In the genomic region with DNA sequence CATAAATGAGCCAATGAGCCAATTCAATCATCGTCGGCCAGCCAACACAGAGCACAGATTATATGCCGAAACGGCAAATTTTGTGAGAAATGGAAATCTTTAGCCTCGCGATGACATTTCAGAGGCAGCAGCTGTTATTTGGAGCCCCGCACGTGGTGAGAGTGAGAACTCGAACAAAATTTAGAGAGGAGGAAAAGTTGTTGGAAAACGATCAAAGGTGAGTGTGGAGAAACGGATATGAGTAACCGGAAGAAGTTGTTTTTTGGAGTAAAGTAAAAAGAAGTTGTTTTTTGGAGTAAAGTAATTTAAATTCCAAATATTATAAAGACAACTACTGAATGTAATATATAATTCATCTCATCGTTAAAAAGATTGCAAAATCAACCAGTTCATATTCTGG, we compare ENCODE assay signal across 1 worm cellular context.
A peak's percentile ranks its signal among the peaks of the same experiment; 100 is the strongest.
TF ChIP-seq lines count a peak whose summit lies in the region.

A gene (minus strand): TSS at position 326 of the 400 bp plus-strand sequence.

TF ChIP-seq in whole organism, young adult, 124 proteins besides CTCF, POLR2A, EP300 and RAD21 (continued from another document):
- no peak for TF ChIP-seq snpc-4 (GFP tag; optimal IDR thresholded peaks at IDR 0.05; lab: Kevin White, UChicago)
- peak in 2 of 4 experiments; percentile 8 to 62 for TF ChIP-seq snpc-4 (tag; optimal IDR thresholded peaks at IDR 0.05; lab: Kevin White, UChicago)
- no peak for TF ChIP-seq unc-62 (GFP tag; optimal IDR thresholded peaks at IDR 0.05; lab: Kevin White, UChicago)
- TF ChIP-seq die-1 (tag; optimal IDR thresholded peaks at IDR 0.05; lab: Kevin White, UChicago), result no peak
- TF ChIP-seq egrh-3 (GFP tag; IDR thresholded peaks at IDR 0.05; lab: Robert Waterston, UW), result no peak
- no peak for TF ChIP-seq T07F8.4 (tag; optimal IDR thresholded peaks at IDR 0.05; lab: Kevin White, UChicago)
- no peak for TF ChIP-seq madf-10 (tag; optimal IDR thresholded peaks at IDR 0.05; lab: Kevin White, UChicago)
- no peak for TF ChIP-seq nfya-1 (tag; optimal IDR thresholded peaks at IDR 0.05; lab: Kevin White, UChicago; ENCODE audit: borderline replicate concordance, insufficient read depth)
- peak; percentile 50 for TF ChIP-seq chd-7 (tag; optimal IDR thresholded peaks at IDR 0.05; lab: Kevin White, UChicago)
- TF ChIP-seq tbp1 (GFP tag; optimal IDR thresholded peaks at IDR 0.05; lab: Kevin White, UChicago), result no peak
- no peak for TF ChIP-seq ama-1 (optimal IDR thresholded peaks at IDR 0.05; lab: Kevin White, UChicago)
- no peak for TF ChIP-seq ama-1 (GFP tag; optimal IDR thresholded peaks at IDR 0.05; lab: Kevin White, UChicago)
- no peak for TF ChIP-seq nfyb-1 (GFP tag; IDR thresholded peaks at IDR 0.05; lab: Robert Waterston, UW)
- peak; percentile 84; the same call in 1 of the 2 replicates for TF ChIP-seq cebp-2 (GFP tag; IDR thresholded peaks at IDR 0.05; lab: Robert Waterston, UW)
- TF ChIP-seq ekl-4 (GFP tag; IDR thresholded peaks at IDR 0.05; lab: Robert Waterston, UW), result no peak
